Fruit fly (Drosophila melanogaster) whole organism, embryonic: Measurements from ENCODE around the gene VhaSFD.

Source experiments
- ATbp ChIP-seq: fragments of 200-800 bp; sonication (Bioruptor generic); optimal IDR thresholded peaks from 2 replicates; lab custom pipeline; 2017; ENCODE audit warnings: missing biosample characterization, mild to moderate bottlenecking, missing genetic modification characterization, missing genetic modification reagents
- Atf-2 ChIP-seq: fragments of 200-800 bp; sonication (Bioruptor generic); optimal IDR thresholded peaks from 2 replicates; lab custom pipeline; 2016; ENCODE audit warnings: missing biosample characterization, missing genetic modification characterization
- B-H2 ChIP-seq: fragments of 200-800 bp; sonication (Bioruptor generic); optimal IDR thresholded peaks from 2 replicates; lab custom pipeline; 2018; ENCODE audit warnings: missing biosample characterization, mild to moderate bottlenecking, missing genetic modification characterization
- Bteb2 ChIP-seq: fragments of 200-800 bp; sonication (Bioruptor generic); optimal IDR thresholded peaks from 2 replicates; lab custom pipeline; 2016; ENCODE audit warnings: missing biosample characterization, missing genetic modification characterization
- CG10209 ChIP-seq: fragments of 200-800 bp; sonication (Bioruptor generic); optimal IDR thresholded peaks from 3 replicates; lab custom pipeline; 2017; ENCODE audit warnings: missing biosample characterization, mild to moderate bottlenecking, missing genetic modification characterization, missing genetic modification reagents
- CG1024 ChIP-seq: fragments of 200-800 bp; sonication (Bioruptor generic); IDR thresholded peaks from 2 replicates; pipeline ENCODE4 v1.3.6; 2022; ENCODE audit warnings: missing biosample characterization, missing genetic modification characterization
- CG10565 ChIP-seq: fragments of 200-800 bp; sonication (Bioruptor generic); optimal IDR thresholded peaks from 3 replicates; lab custom pipeline; 2016; ENCODE audit warnings: missing biosample characterization, mild to moderate bottlenecking, missing genetic modification characterization
- CG12391 ChIP-seq: fragments of 200-800 bp; sonication (Bioruptor generic); optimal IDR thresholded peaks from 3 replicates; lab custom pipeline; 2018; ENCODE audit warnings: missing biosample characterization, mild to moderate bottlenecking, missing genetic modification characterization, moderate library complexity
- CG16813 ChIP-seq: fragments of 200-800 bp; sonication (Bioruptor generic); IDR thresholded peaks from 3 replicates; pipeline ENCODE4 v1.3.6; 2022; ENCODE audit warnings: missing biosample characterization, missing genetic modification characterization; ENCODE audit not compliant: partially characterized antibody
- CG17359 ChIP-seq: fragments of 200-800 bp; sonication (Bioruptor generic); optimal IDR thresholded peaks from 3 replicates; lab custom pipeline; 2018; ENCODE audit warnings: missing biosample characterization, mild to moderate bottlenecking, missing genetic modification characterization, moderate library complexity
- CG2202 ChIP-seq: fragments of 200-800 bp; sonication (Bioruptor generic); optimal IDR thresholded peaks from 2 replicates; lab custom pipeline; 2018; ENCODE audit warnings: missing biosample characterization, mild to moderate bottlenecking, missing genetic modification characterization
- CG31365 ChIP-seq: fragments of 200-800 bp; sonication (Bioruptor generic); optimal IDR thresholded peaks from 2 replicates; lab custom pipeline; 2018; ENCODE audit warnings: missing biosample characterization, mild to moderate bottlenecking, missing genetic modification characterization
- CG31388 ChIP-seq: fragments of 200-800 bp; sonication (Bioruptor generic); optimal IDR thresholded peaks from 2 replicates; lab custom pipeline; 2016; ENCODE audit warnings: missing biosample characterization, missing genetic modification characterization
- CG3847 ChIP-seq: fragments of 200-800 bp; sonication (Bioruptor generic); IDR thresholded peaks from 2 replicates; pipeline ENCODE4 v1.3.6; 2022; ENCODE audit warnings: missing biosample characterization, missing genetic modification characterization
- CG4820 ChIP-seq: fragments of 200-800 bp; sonication (Bioruptor generic); optimal IDR thresholded peaks from 3 replicates; lab custom pipeline; 2016; ENCODE audit warnings: missing biosample characterization, missing genetic modification characterization
- CG6854 ChIP-seq: fragments of 200-800 bp; sonication (Bioruptor generic); optimal IDR thresholded peaks from 3 replicates; lab custom pipeline; 2017; ENCODE audit warnings: missing biosample characterization, mild to moderate bottlenecking, missing genetic modification characterization
- CG7839 ChIP-seq: fragments of 200-800 bp; sonication (Bioruptor generic); optimal IDR thresholded peaks from 3 replicates; lab custom pipeline; 2018; ENCODE audit warnings: missing biosample characterization, mild to moderate bottlenecking, missing genetic modification characterization, moderate library complexity
- CG8290 ChIP-seq, 3 experiments: fragments of 200-800 bp; sonication (Bioruptor generic); optimal IDR thresholded peaks; 2 replicates each; lab custom pipeline; 2016 to 2019; ENCODE audit warnings: missing biosample characterization in 3 of 3, missing genetic modification characterization in 3 of 3, mild to moderate bottlenecking in 2 of 3, moderate library complexity in 1 of 3
- CG9727 ChIP-seq: fragments of 200-800 bp; sonication (Bioruptor generic); optimal IDR thresholded peaks from 3 replicates; lab custom pipeline; 2017; ENCODE audit warnings: missing biosample characterization, mild to moderate bottlenecking, missing genetic modification characterization
- D19A ChIP-seq: fragments of 200-800 bp; optimal IDR thresholded peaks from 3 replicates; lab custom pipeline; 2019; ENCODE audit warnings: missing biosample characterization, mild to moderate bottlenecking, missing genetic modification characterization, moderate library complexity
- Dbx ChIP-seq: fragments of 200-800 bp; sonication (Bioruptor generic); IDR thresholded peaks from 3 replicates; pipeline ENCODE4 v1.3.6; 2022; ENCODE audit warnings: missing biosample characterization, missing genetic modification characterization
- ERR ChIP-seq: fragments of 200-800 bp; sonication (Bioruptor generic); optimal IDR thresholded peaks from 2 replicates; lab custom pipeline; 2016; ENCODE audit warnings: missing biosample characterization, missing genetic modification characterization
- Fer1 ChIP-seq: fragments of 200-800 bp; sonication (Bioruptor generic); optimal IDR thresholded peaks from 2 replicates; lab custom pipeline; 2017; ENCODE audit warnings: missing biosample characterization, mild to moderate bottlenecking, missing genetic modification characterization
- Hmr ChIP-seq: fragments of 200-800 bp; sonication (Bioruptor generic); optimal IDR thresholded peaks from 3 replicates; lab custom pipeline; 2017; ENCODE audit warnings: mild to moderate bottlenecking, missing biosample characterization, missing genetic modification reagents, missing genetic modification characterization
- Hsf ChIP-seq: fragments of 200-800 bp; sonication (Bioruptor generic); optimal IDR thresholded peaks from 3 replicates; lab custom pipeline; 2016; ENCODE audit warnings: missing biosample characterization, missing genetic modification characterization
- Rfx ChIP-seq: fragments of 200-800 bp; sonication (Bioruptor generic); IDR thresholded peaks from 2 replicates; pipeline ENCODE4 v1.3.6; 2022; ENCODE audit warnings: missing biosample characterization, missing genetic modification characterization
- Scr ChIP-seq: fragments of 200-800 bp; sonication (Bioruptor generic); IDR thresholded peaks from 2 replicates; pipeline ENCODE4 v1.3.6; 2022; ENCODE audit warnings: missing biosample characterization, missing genetic modification characterization; ENCODE audit not compliant: partially characterized antibody
- Sox102F ChIP-seq: fragments of 200-800 bp; sonication (Bioruptor generic); optimal IDR thresholded peaks from 2 replicates; lab custom pipeline; 2018; ENCODE audit warnings: missing biosample characterization, mild to moderate bottlenecking, missing genetic modification characterization, moderate library complexity
- ac ChIP-seq: fragments of 200-800 bp; sonication (Bioruptor generic); optimal IDR thresholded peaks from 3 replicates; lab custom pipeline; 2017; ENCODE audit warnings: missing biosample characterization, mild to moderate bottlenecking, missing genetic modification characterization
- az2 ChIP-seq: fragments of 200-800 bp; sonication (Bioruptor generic); optimal IDR thresholded peaks from 3 replicates; lab custom pipeline; 2016; ENCODE audit warnings: missing biosample characterization, missing genetic modification characterization
- bab2 ChIP-seq: fragments of 200-800 bp; sonication (Bioruptor generic); optimal IDR thresholded peaks from 2 replicates; lab custom pipeline; 2016; ENCODE audit warnings: missing biosample characterization, missing genetic modification characterization
- bcd ChIP-seq: fragments of 200-800 bp; sonication (Bioruptor generic); optimal IDR thresholded peaks from 2 replicates; lab custom pipeline; 2017; ENCODE audit warnings: missing biosample characterization, mild to moderate bottlenecking, missing genetic modification characterization
- cato ChIP-seq: fragments of 200-800 bp; sonication (Bioruptor generic); optimal IDR thresholded peaks from 2 replicates; lab custom pipeline; 2016; ENCODE audit warnings: missing biosample characterization, missing genetic modification characterization, borderline replicate concordance
- croc ChIP-seq: fragments of 200-800 bp; sonication (Bioruptor generic); conservative IDR thresholded peaks from 3 replicates; pipeline ENCODE4 v1.3.6; 2022; ENCODE audit warnings: missing biosample characterization, missing genetic modification characterization
- dimm ChIP-seq: fragments of 200-800 bp; sonication (Bioruptor generic); IDR thresholded peaks from 2 replicates; pipeline ENCODE4 v1.3.6; 2022; ENCODE audit warnings: missing biosample characterization, missing genetic modification characterization
- en ChIP-seq: fragments of 200-800 bp; sonication (Bioruptor generic); optimal IDR thresholded peaks from 2 replicates; lab custom pipeline; 2016; ENCODE audit warnings: missing biosample characterization, missing genetic modification characterization
- ewg ChIP-seq: fragments of 200-800 bp; sonication (Bioruptor generic); optimal IDR thresholded peaks from 3 replicates; lab custom pipeline; 2017; ENCODE audit warnings: mild to moderate bottlenecking, missing biosample characterization, missing genetic modification reagents, missing genetic modification characterization
- jumu ChIP-seq: fragments of 200-800 bp; sonication (Bioruptor generic); optimal IDR thresholded peaks from 3 replicates; lab custom pipeline; 2016; ENCODE audit warnings: missing biosample characterization, missing genetic modification characterization
- lov ChIP-seq, 2 experiments: fragments of 200-800 bp in 1 of 2; fragments of >200 bp in 1 of 2; sonication (Bioruptor generic) in 1 of 2; IDR thresholded peaks in 1 of 2; optimal IDR thresholded peaks in 1 of 2; 2 replicates in 1 of 2; 3 replicates in 1 of 2; pipeline versions ENCODE4 v1.3.6 to Lab custom; 2017 to 2022; ENCODE audit warnings: missing biosample characterization in 1 of 2, missing genetic modification characterization in 1 of 2
- odd ChIP-seq: fragments of 200-800 bp; sonication (Bioruptor generic); optimal IDR thresholded peaks from 2 replicates; lab custom pipeline; 2017; ENCODE audit warnings: missing biosample characterization, mild to moderate bottlenecking, missing genetic modification characterization
- peb ChIP-seq: fragments of 200-800 bp; sonication (Bioruptor generic); IDR thresholded peaks from 2 replicates; pipeline ENCODE4 v1.3.6; 2022; ENCODE audit warnings: missing biosample characterization, missing genetic modification characterization
- pzg ChIP-seq: fragments of 200-800 bp; sonication (Bioruptor generic); optimal IDR thresholded peaks from 3 replicates; lab custom pipeline; 2018; ENCODE audit warnings: missing biosample characterization, mild to moderate bottlenecking, missing genetic modification characterization, moderate library complexity
- shn ChIP-seq: fragments of 200-800 bp; sonication (Bioruptor generic); optimal IDR thresholded peaks from 3 replicates; lab custom pipeline; 2016; ENCODE audit warnings: missing biosample characterization, missing genetic modification characterization
- sisA ChIP-seq: fragments of 200-800 bp; sonication (Bioruptor generic); IDR thresholded peaks from 2 replicates; pipeline ENCODE4 v1.3.6; 2022; ENCODE audit warnings: missing biosample characterization, missing genetic modification characterization
- sqz ChIP-seq: fragments of 200-800 bp; sonication (Bioruptor generic); optimal IDR thresholded peaks from 3 replicates; lab custom pipeline; 2018; ENCODE audit warnings: missing biosample characterization, mild to moderate bottlenecking, missing genetic modification characterization
- sug ChIP-seq: fragments of 200-800 bp; optimal IDR thresholded peaks from 2 replicates; lab custom pipeline; 2019; ENCODE audit warnings: missing biosample characterization, mild to moderate bottlenecking, missing genetic modification characterization, moderate library complexity
- tap ChIP-seq: fragments of 200-800 bp; optimal IDR thresholded peaks from 3 replicates; lab custom pipeline; 2019; ENCODE audit warnings: missing biosample characterization, mild to moderate bottlenecking, missing genetic modification characterization, moderate library complexity
- z ChIP-seq: fragments of 200-800 bp; sonication (Bioruptor generic); IDR thresholded peaks from 3 replicates; pipeline ENCODE4 v1.3.6; 2022; ENCODE audit warnings: missing biosample characterization, missing genetic modification characterization

Gene VhaSFD

DNA sequence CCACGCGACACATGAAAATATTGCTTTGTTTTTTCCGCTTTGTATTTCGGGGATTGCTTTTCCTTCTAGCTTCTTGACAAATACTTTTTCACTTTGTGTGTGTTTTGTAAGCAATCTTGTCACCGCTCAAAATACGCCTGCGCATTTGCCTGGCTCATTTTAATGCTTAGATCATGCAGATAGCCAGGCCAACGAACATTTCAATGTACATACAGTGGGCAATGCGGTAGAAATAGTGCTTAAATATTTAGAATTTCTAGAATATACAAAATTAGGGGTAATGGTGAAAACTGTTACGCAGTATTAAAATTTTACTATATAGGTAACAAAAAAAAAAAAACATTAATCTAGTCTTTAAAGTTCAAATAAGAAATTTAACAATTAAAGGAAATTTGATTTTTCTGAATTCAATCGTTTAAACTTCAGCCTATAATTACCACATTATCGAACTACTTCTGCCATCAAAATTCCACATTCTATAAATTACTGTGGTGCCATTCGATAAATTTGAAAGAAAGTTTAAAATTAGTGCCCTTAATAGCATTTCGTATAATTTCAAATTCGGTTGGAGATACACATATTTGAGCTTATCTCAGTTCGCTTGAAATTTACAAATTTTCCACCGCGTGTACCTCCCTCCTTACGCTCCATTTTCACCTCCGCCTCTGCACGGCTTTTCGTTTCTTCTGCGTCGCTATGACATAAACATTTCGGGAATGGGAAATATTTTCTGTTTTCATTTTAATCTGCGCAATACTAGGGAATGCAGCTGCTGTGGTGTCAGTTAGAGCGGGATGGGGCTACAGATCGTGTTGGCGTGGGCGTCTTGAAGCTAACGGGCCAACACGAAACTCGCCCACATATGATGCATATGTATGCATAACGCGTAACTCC is 20.5 kb downstream of the VhaSFD start (continued):
- TF ChIP-seq D19A = peak; percentile 27
- TF ChIP-seq ERR = no peak
- TF ChIP-seq Dbx (GFP tag; lab: Robert Waterston, UW) = 0 out of 3 replicates have a peak, but pooled peaks have one; percentile 28
- TF ChIP-seq ATbp (GFP tag; lab: Kevin White, UChicago) = no peak
- no peak for TF ChIP-seq Bteb2 (GFP tag; lab: Kevin White, UChicago)
- peak; percentile 2 for TF ChIP-seq Hmr (GFP tag; lab: Kevin White, UChicago)
- TF ChIP-seq CG16813 (GFP tag; lab: Robert Waterston, UW) = no peak
- TF ChIP-seq sisA (GFP tag; lab: Robert Waterston, UW) = peak; percentile 22; the same call in 1 of the 2 replicates
- peak; percentile 51 for TF ChIP-seq CG7839 (tag; lab: Kevin White, UChicago)
- no peak for TF ChIP-seq Scr
- TF ChIP-seq dimm (GFP tag; lab: Robert Waterston, UW) = no peak
- TF ChIP-seq bcd (GFP tag; lab: Kevin White, UChicago) = no peak
- TF ChIP-seq CG10209 (GFP tag; lab: Kevin White, UChicago) = no peak
- TF ChIP-seq sug (tag; lab: Kevin White, UChicago) = no peak
- TF ChIP-seq B-H2 (GFP tag; lab: Kevin White, UChicago) = no peak
- no peak for TF ChIP-seq CG6854 (GFP tag; lab: Kevin White, UChicago)
- TF ChIP-seq CG31388 (GFP tag; lab: Kevin White, UChicago) = no peak
- no peak for TF ChIP-seq z
- TF ChIP-seq Fer1 (GFP tag; lab: Kevin White, UChicago) = no peak
- peak; percentile 21 for TF ChIP-seq CG12391 (tag; lab: Kevin White, UChicago)
- peak; percentile 19 for TF ChIP-seq jumu
- TF ChIP-seq CG1024 = no peak
- TF ChIP-seq Hsf = peak; percentile 40
- peak; percentile 2 for TF ChIP-seq Atf-2 (GFP tag; lab: Kevin White, UChicago)
- peak; percentile 4 for TF ChIP-seq CG9727 (GFP tag; lab: Kevin White, UChicago)
- TF ChIP-seq Sox102F (GFP tag; lab: Kevin White, UChicago) = peak; percentile 56
- TF ChIP-seq shn = no peak
- no peak for TF ChIP-seq CG31365 (tag; lab: Kevin White, UChicago)
- 0 out of 2 replicates have a peak, but pooled peaks have one; percentile 12 for TF ChIP-seq CG3847
- no peak for TF ChIP-seq en
- TF ChIP-seq tap = no peak
- TF ChIP-seq bab2 (GFP tag; lab: Kevin White, UChicago) = peak; percentile 16
- TF ChIP-seq ewg = no peak
- no peak for TF ChIP-seq CG8290 (GFP tag; optimal IDR thresholded peaks at IDR 0.05; lab: Kevin White, UChicago)
- peak in 1 of 2 experiments; percentile 35 for TF ChIP-seq CG8290 (tag; optimal IDR thresholded peaks at IDR 0.05; lab: Kevin White, UChicago)
- TF ChIP-seq CG2202 = no peak
- no peak for TF ChIP-seq CG10565 (GFP tag; lab: Kevin White, UChicago)
- TF ChIP-seq odd (GFP tag; lab: Kevin White, UChicago) = peak; percentile 9
- TF ChIP-seq lov (optimal IDR thresholded peaks at IDR 0.05; lab: Kevin White, UChicago) = no peak
- no peak for TF ChIP-seq lov (GFP tag; IDR thresholded peaks at IDR 0.05; lab: Robert Waterston, UW)
- TF ChIP-seq ac = no peak
- no peak for TF ChIP-seq pzg (GFP tag; lab: Kevin White, UChicago)
- peak; percentile 21 for TF ChIP-seq CG4820 (GFP tag; lab: Kevin White, UChicago)
- TF ChIP-seq cato (GFP tag; lab: Kevin White, UChicago) = no peak
- TF ChIP-seq croc = no peak
- peak; percentile 17 for TF ChIP-seq az2
- peak; percentile 59; the same call in 1 of the 2 replicates for TF ChIP-seq Rfx (GFP tag; lab: Robert Waterston, UW)
- no peak for TF ChIP-seq peb (GFP tag; lab: Robert Waterston, UW)
- TF ChIP-seq CG17359 (tag; lab: Kevin White, UChicago) = no peak
- no peak for TF ChIP-seq sqz
